Fruit fly (Drosophila melanogaster) whole organism, embryonic: ENCODE measurements around the gene Bem46.

Source experiments
- Ada2b ChIP-seq: fragments of 200-800 bp; sonication (Bioruptor generic); IDR thresholded peaks from 2 replicates; pipeline ENCODE4 v1.3.6; 2022; ENCODE audit warnings: missing biosample characterization, missing genetic modification characterization
- Awh ChIP-seq: fragments of 200-800 bp; sonication (Bioruptor generic); IDR thresholded peaks from 2 replicates; pipeline ENCODE4, ENCODE4 v1.3.6; 2022; ENCODE audit warnings: missing biosample characterization, missing genetic modification characterization
- CG10321 ChIP-seq: fragments of 200-800 bp; sonication (Bioruptor generic); IDR thresholded peaks from 2 replicates; pipeline ENCODE4 v1.3.6; 2022; ENCODE audit warnings: missing biosample characterization, missing genetic modification characterization
- CG10431 ChIP-seq: fragments of 200-800 bp; sonication (Bioruptor generic); optimal IDR thresholded peaks from 3 replicates; lab custom pipeline; 2018; ENCODE audit warnings: missing biosample characterization, mild to moderate bottlenecking, missing genetic modification characterization
- CG10462 ChIP-seq: fragments of 200-800 bp; sonication (Bioruptor generic); optimal IDR thresholded peaks from 2 replicates; lab custom pipeline; 2016; ENCODE audit warnings: missing biosample characterization, missing genetic modification characterization
- CG11085 ChIP-seq: fragments of 200-800 bp; sonication (Bioruptor generic); IDR thresholded peaks from 2 replicates; pipeline ENCODE4 v1.3.6; 2022; ENCODE audit warnings: missing biosample characterization, missing genetic modification characterization
- CG11695 ChIP-seq: fragments of 200-800 bp; sonication (Bioruptor generic); IDR thresholded peaks from 3 replicates; pipeline ENCODE4 v1.3.6; 2022; ENCODE audit warnings: missing biosample characterization, missing genetic modification characterization
- CG1233 ChIP-seq: fragments of 200-800 bp; sonication (Bioruptor generic); optimal IDR thresholded peaks from 4 replicates; lab custom pipeline; 2018; ENCODE audit warnings: missing biosample characterization, mild to moderate bottlenecking, missing genetic modification characterization
- CG12744 ChIP-seq: fragments of 200-800 bp; sonication (Bioruptor generic); optimal IDR thresholded peaks from 2 replicates; lab custom pipeline; 2016; ENCODE audit warnings: missing biosample characterization, missing genetic modification characterization
- CG18619 ChIP-seq: fragments of 200-800 bp; sonication (Bioruptor generic); optimal IDR thresholded peaks from 3 replicates; lab custom pipeline; 2017; ENCODE audit warnings: missing biosample characterization, mild to moderate bottlenecking, missing genetic modification characterization
- CG18764 ChIP-seq: fragments of 200-800 bp; sonication (Bioruptor generic); optimal IDR thresholded peaks from 3 replicates; lab custom pipeline; 2016; ENCODE audit warnings: missing biosample characterization, missing genetic modification characterization
- CG31224 ChIP-seq: fragments of 200-800 bp; sonication (Bioruptor generic); IDR thresholded peaks from 2 replicates; pipeline ENCODE4 v1.3.6; 2022; ENCODE audit warnings: missing biosample characterization, missing genetic modification characterization
- CG3163 ChIP-seq: fragments of 200-800 bp; sonication (Bioruptor generic); optimal IDR thresholded peaks from 3 replicates; lab custom pipeline; 2016; ENCODE audit warnings: missing biosample characterization, missing genetic modification characterization
- CG6175 ChIP-seq: fragments of 200-800 bp; sonication (Bioruptor generic); IDR thresholded peaks from 3 replicates; pipeline ENCODE4 v1.3.6; 2022; ENCODE audit warnings: missing biosample characterization, missing genetic modification characterization
- CG6254 ChIP-seq: fragments of 200-800 bp; sonication (Bioruptor generic); optimal IDR thresholded peaks from 3 replicates; lab custom pipeline; 2017; ENCODE audit warnings: mild to moderate bottlenecking, missing biosample characterization, missing genetic modification reagents, missing genetic modification characterization
- CG6854 ChIP-seq: fragments of 200-800 bp; sonication (Bioruptor generic); optimal IDR thresholded peaks from 3 replicates; lab custom pipeline; 2017; ENCODE audit warnings: missing biosample characterization, mild to moderate bottlenecking, missing genetic modification characterization
- CG7357 ChIP-seq: fragments of 200-800 bp; sonication (Bioruptor generic); IDR thresholded peaks from 3 replicates; pipeline ENCODE4 v1.3.6; 2022; ENCODE audit warnings: missing biosample characterization, missing genetic modification characterization
- CG7786 ChIP-seq: fragments of 200-800 bp; sonication (Bioruptor generic); optimal IDR thresholded peaks from 2 replicates; lab custom pipeline; 2016; ENCODE audit warnings: missing biosample characterization, missing genetic modification characterization
- CTCF ChIP-seq: fragments of 200-800 bp; sonication (Bioruptor generic); optimal IDR thresholded peaks from 2 replicates; lab custom pipeline; 2017; ENCODE audit warnings: missing biosample characterization, mild to moderate bottlenecking, missing genetic modification characterization, moderate library complexity
- D19B ChIP-seq: fragments of 200-800 bp; sonication (Bioruptor generic); optimal IDR thresholded peaks from 2 replicates; lab custom pipeline; 2017; ENCODE audit warnings: missing biosample characterization, mild to moderate bottlenecking, missing genetic modification characterization
- ERR ChIP-seq: fragments of 200-800 bp; sonication (Bioruptor generic); optimal IDR thresholded peaks from 2 replicates; lab custom pipeline; 2016; ENCODE audit warnings: missing biosample characterization, missing genetic modification characterization
- Ets97D ChIP-seq: fragments of 200-800 bp; sonication (Bioruptor generic); optimal IDR thresholded peaks from 3 replicates; lab custom pipeline; 2016; ENCODE audit warnings: missing biosample characterization, missing genetic modification characterization
- HLH3B ChIP-seq: fragments of 200-800 bp; sonication (Bioruptor generic); IDR thresholded peaks from 2 replicates; pipeline ENCODE4 v1.3.6; 2022; ENCODE audit warnings: missing biosample characterization, missing genetic modification characterization
- HmgZ ChIP-seq: fragments of 200-800 bp; sonication (Bioruptor generic); optimal IDR thresholded peaks from 2 replicates; lab custom pipeline; 2018; ENCODE audit warnings: missing biosample characterization, mild to moderate bottlenecking, missing genetic modification characterization
- MBD-R2 ChIP-seq: fragments of 200-800 bp; sonication (Bioruptor generic); IDR thresholded peaks from 2 replicates; pipeline ENCODE4 v1.3.6; 2022; ENCODE audit warnings: missing biosample characterization, missing genetic modification characterization
- Stat92E ChIP-seq, 3 experiments: fragments of >200 bp in 2 of 3; fragments of 200-800 bp in 1 of 3; sonication (Bioruptor generic) in 1 of 3; optimal IDR thresholded peaks; 2 replicates each; lab custom pipeline; 2017 to 2019; ENCODE audit warnings: missing biosample characterization in 3 of 3, missing genetic modification characterization in 3 of 3, mild to moderate bottlenecking in 1 of 3, moderate library complexity in 1 of 3
- Vsx1 ChIP-seq: fragments of 200-800 bp; sonication (Bioruptor generic); optimal IDR thresholded peaks from 2 replicates; lab custom pipeline; 2017; ENCODE audit warnings: missing biosample characterization, mild to moderate bottlenecking, missing genetic modification characterization, missing genetic modification reagents
- Xbp1 ChIP-seq: fragments of 200-800 bp; sonication (Bioruptor generic); optimal IDR thresholded peaks from 3 replicates; lab custom pipeline; 2016; ENCODE audit warnings: missing biosample characterization, mild to moderate bottlenecking, missing genetic modification characterization
- cato ChIP-seq: fragments of 200-800 bp; sonication (Bioruptor generic); optimal IDR thresholded peaks from 2 replicates; lab custom pipeline; 2016; ENCODE audit warnings: missing biosample characterization, missing genetic modification characterization, borderline replicate concordance
- caup ChIP-seq: fragments of 200-800 bp; sonication (Bioruptor generic); optimal IDR thresholded peaks from 3 replicates; lab custom pipeline; 2017; ENCODE audit warnings: missing biosample characterization, mild to moderate bottlenecking, missing genetic modification characterization, moderate library complexity; ENCODE audit not compliant: severe bottlenecking
- chn ChIP-seq: fragments of 200-800 bp; sonication (Bioruptor generic); optimal IDR thresholded peaks from 2 replicates; lab custom pipeline; 2016; ENCODE audit warnings: missing biosample characterization, missing genetic modification characterization
- crp ChIP-seq, 2 experiments: fragments of 200-800 bp; sonication (Bioruptor generic); optimal IDR thresholded peaks; 2 replicates in 1 of 2; 3 replicates in 1 of 2; lab custom pipeline; 2017; ENCODE audit warnings: missing biosample characterization in 2 of 2, missing genetic modification characterization in 2 of 2, mild to moderate bottlenecking in 1 of 2, moderate library complexity in 1 of 2
- emc ChIP-seq: fragments of 200-800 bp; sonication (Bioruptor generic); optimal IDR thresholded peaks from 2 replicates; lab custom pipeline; 2016; ENCODE audit warnings: missing biosample characterization, missing genetic modification characterization
- fd64A ChIP-seq: fragments of 200-800 bp; sonication (Bioruptor generic); optimal IDR thresholded peaks from 3 replicates; lab custom pipeline; 2018; ENCODE audit warnings: missing biosample characterization, mild to moderate bottlenecking, missing genetic modification characterization
- fru ChIP-seq: fragments of >200 bp; optimal IDR thresholded peaks from 2 replicates; lab custom pipeline; 2017
- gt ChIP-seq: fragments of 200-800 bp; sonication (Bioruptor generic); IDR thresholded peaks from 2 replicates; pipeline ENCODE4 v1.3.6; 2022; ENCODE audit warnings: missing biosample characterization, missing genetic modification characterization
- h ChIP-seq: fragments of >200 bp; optimal IDR thresholded peaks from 2 replicates; lab custom pipeline; 2017
- kay ChIP-seq: fragments of 200-800 bp; sonication (Bioruptor generic); optimal IDR thresholded peaks from 2 replicates; lab custom pipeline; 2016; ENCODE audit warnings: missing biosample characterization, missing genetic modification characterization
- maf-S ChIP-seq: fragments of 200-800 bp; sonication (Bioruptor generic); optimal IDR thresholded peaks from 2 replicates; lab custom pipeline; 2016; ENCODE audit warnings: missing biosample characterization, missing genetic modification characterization
- mld ChIP-seq: fragments of 200-800 bp; sonication (Bioruptor generic); IDR thresholded peaks from 3 replicates; pipeline ENCODE4 v1.3.6; 2022; ENCODE audit warnings: missing biosample characterization, missing genetic modification characterization; ENCODE audit not compliant: partially characterized antibody
- nerfin-1 ChIP-seq: fragments of 200-800 bp; sonication (Bioruptor generic); optimal IDR thresholded peaks from 3 replicates; lab custom pipeline; 2019; ENCODE audit warnings: missing biosample characterization, mild to moderate bottlenecking, missing genetic modification characterization, moderate library complexity
- pnt ChIP-seq: fragments of 200-800 bp; sonication (Bioruptor generic); optimal IDR thresholded peaks from 3 replicates; lab custom pipeline; 2016; ENCODE audit warnings: missing biosample characterization, missing genetic modification characterization
- schlank ChIP-seq: fragments of 200-800 bp; sonication (Bioruptor generic); optimal IDR thresholded peaks from 2 replicates; lab custom pipeline; 2018; ENCODE audit warnings: missing biosample characterization, mild to moderate bottlenecking, missing genetic modification characterization
- scrt ChIP-seq: fragments of 200-800 bp; sonication (Bioruptor generic); optimal IDR thresholded peaks from 2 replicates; lab custom pipeline; 2018; ENCODE audit warnings: missing biosample characterization, mild to moderate bottlenecking, missing genetic modification characterization, moderate library complexity
- tgo ChIP-seq: fragments of 200-800 bp; sonication (Bioruptor generic); IDR thresholded peaks from 3 replicates; pipeline ENCODE4 v1.3.6; 2022; ENCODE audit warnings: missing biosample characterization, missing genetic modification characterization
- tio ChIP-seq: fragments of 200-800 bp; sonication (Bioruptor generic); optimal IDR thresholded peaks from 2 replicates; lab custom pipeline; 2017; ENCODE audit warnings: missing biosample characterization, missing genetic modification characterization, inconsistent platforms
- tll ChIP-seq, 2 experiments: fragments of 200-800 bp in 1 of 2; fragments of >200 bp in 1 of 2; sonication (Bioruptor generic) in 1 of 2; optimal IDR thresholded peaks; 2 replicates each; lab custom pipeline; 2017 to 2019; ENCODE audit warnings: missing biosample characterization in 2 of 2, missing genetic modification characterization in 2 of 2, mild to moderate bottlenecking in 1 of 2, moderate library complexity in 1 of 2
- toy ChIP-seq: fragments of 200-800 bp; sonication (Bioruptor generic); IDR thresholded peaks from 2 replicates; pipeline ENCODE4 v1.3.6; 2022; ENCODE audit warnings: missing biosample characterization, missing genetic modification characterization
- ttk ChIP-seq: fragments of 200-800 bp; sonication (Bioruptor generic); IDR thresholded peaks from 2 replicates; pipeline ENCODE4 v2.1.2; 2022; ENCODE audit warnings: missing biosample characterization, missing genetic modification characterization
- twi ChIP-seq: fragments of 200-800 bp; optimal IDR thresholded peaks from 2 replicates; lab custom pipeline; 2019; ENCODE audit warnings: missing biosample characterization, mild to moderate bottlenecking, missing genetic modification characterization, moderate library complexity
- unpg ChIP-seq: fragments of 200-800 bp; sonication (Bioruptor generic); optimal IDR thresholded peaks from 3 replicates; lab custom pipeline; 2018; ENCODE audit warnings: missing biosample characterization, mild to moderate bottlenecking, missing genetic modification characterization, moderate library complexity
- wor ChIP-seq: fragments of 200-800 bp; sonication (Bioruptor generic); IDR thresholded peaks from 2 replicates; pipeline ENCODE4 v1.3.6; 2022; ENCODE audit warnings: missing biosample characterization, missing genetic modification characterization

Gene Bem46

dm6 chr2L:2976829-2977228, 11.1 kb upstream of the Bem46 start, which contains the start of the genes CG9641 and CG3165 (continued):
- TF ChIP-seq CG6254 (GFP tag; lab: Kevin White, UChicago) (no peak), fru (lab: Kevin White, UChicago) (no peak), CG7786 (peak; percentile 89), caup (GFP tag; lab: Kevin White, UChicago) (peak; percentile 83), Xbp1 (GFP tag; lab: Kevin White, UChicago) (peak; percentile 92), Awh (GFP tag; lab: Robert Waterston, UW) (peak; percentile 64; the same call in 1 of the 2 replicates), CG6175 (GFP tag; lab: Robert Waterston, UW) (no peak), CG11085 (GFP tag; lab: Robert Waterston, UW) (peak; percentile 51), ttk (GFP tag; lab: Robert Waterston, UW) (peak; percentile 73), mld (peak; percentile 85; the same call in 2 of the 3 replicates), CG12744 (GFP tag; lab: Kevin White, UChicago) (peak; percentile 56), schlank (tag; lab: Kevin White, UChicago) (peak; percentile 52), toy (GFP tag; lab: Robert Waterston, UW) (no peak), CG6854 (GFP tag; lab: Kevin White, UChicago) (peak; percentile 21), CG3163 (GFP tag; lab: Kevin White, UChicago) (peak; percentile 77), CG18619 (GFP tag; lab: Kevin White, UChicago) (peak; percentile 77), cato (GFP tag; lab: Kevin White, UChicago) (peak; percentile 81), ERR (peak; percentile 85), tll (GFP tag; optimal IDR thresholded peaks at IDR 0.05; lab: Kevin White, UChicago) (peak in 1 of 2 experiments; percentile 29), fd64A (GFP tag; lab: Kevin White, UChicago) (peak; percentile 50), chn (GFP tag; lab: Kevin White, UChicago) (peak; percentile 91), Ets97D (GFP tag; lab: Kevin White, UChicago) (peak; percentile 86), nerfin-1 (tag; lab: Kevin White, UChicago) (peak; percentile 83), CG1233 (GFP tag; lab: Kevin White, UChicago) (peak; percentile 65), maf-S (peak; percentile 88), CG10431 (peak; percentile 54), Stat92E (GFP tag; optimal IDR thresholded peaks at IDR 0.05; lab: Kevin White, UChicago) (peak in 1 of 3 experiments; percentile 74), wor (GFP tag; lab: Robert Waterston, UW) (peak; percentile 57; the same call in 1 of the 2 replicates), HmgZ (tag; lab: Kevin White, UChicago) (peak; percentile 90), CG10321 (GFP tag; lab: Robert Waterston, UW) (peak; percentile 41; the same call in 1 of the 2 replicates), Vsx1 (no peak), crp (GFP tag; optimal IDR thresholded peaks at IDR 0.05; lab: Kevin White, UChicago) (peak in 1 of 2 experiments; percentile 46), gt (peak; percentile 55; the same call in 1 of the 2 replicates), CTCF (GFP tag; lab: Kevin White, UChicago) (peak; percentile 35), pnt (GFP tag; lab: Kevin White, UChicago) (peak; percentile 90), kay (GFP tag; lab: Kevin White, UChicago) (peak; percentile 81), twi (tag; lab: Kevin White, UChicago) (peak; percentile 71), emc (GFP tag; lab: Kevin White, UChicago) (peak; percentile 74), CG11695 (GFP tag; lab: Robert Waterston, UW) (peak; percentile 77), unpg (GFP tag; lab: Kevin White, UChicago) (peak; percentile 79), CG7357 (GFP tag; lab: Robert Waterston, UW) (peak; percentile 69; the same call in 2 of the 3 replicates), CG10462 (peak; percentile 70), CG18764 (GFP tag; lab: Kevin White, UChicago) (peak; percentile 83), scrt (GFP tag; lab: Kevin White, UChicago) (peak; percentile 77), Ada2b (GFP tag; lab: Robert Waterston, UW) (peak; percentile 72), HLH3B (peak; percentile 80), CG31224 (GFP tag; lab: Robert Waterston, UW) (peak; percentile 49; the same call in 1 of the 2 replicates), D19B (GFP tag; lab: Kevin White, UChicago) (no peak), tgo (GFP tag; lab: Robert Waterston, UW) (peak; percentile 75), h (lab: Kevin White, UChicago) (no peak), tio (no peak), MBD-R2 (GFP tag; lab: Robert Waterston, UW) (peak; percentile 89)
